Fruit fly (Drosophila melanogaster) whole organism, prepupa: Measurements from ENCODE around the gene vers.

Experiments used
- Blimp-1 ChIP-seq: fragments of 200-800 bp; sonication (Bioruptor generic); optimal IDR thresholded peaks from 3 replicates; lab custom pipeline; 2017; ENCODE audit warnings: missing biosample characterization, missing genetic modification characterization, mild to moderate bottlenecking, moderate library complexity, missing genetic modification reagents
- CG10631 ChIP-seq: fragments of 200-800 bp; sonication (Bioruptor generic); optimal IDR thresholded peaks from 2 replicates; lab custom pipeline; 2016; ENCODE audit warnings: missing biosample characterization, missing genetic modification characterization
- CG10669 ChIP-seq: fragments of 200-800 bp; sonication (Bioruptor generic); optimal IDR thresholded peaks from 3 replicates; lab custom pipeline; 2018; ENCODE audit warnings: missing biosample characterization, mild to moderate bottlenecking, missing genetic modification characterization, moderate library complexity
- CG11294 ChIP-seq: fragments of 200-800 bp; sonication (Bioruptor generic); IDR thresholded peaks from 2 replicates; pipeline ENCODE4 v1.3.6; 2022; ENCODE audit warnings: missing biosample characterization, missing genetic modification characterization
- CG11762 ChIP-seq: fragments of 200-800 bp; sonication (Bioruptor generic); optimal IDR thresholded peaks from 3 replicates; lab custom pipeline; 2016; ENCODE audit warnings: missing biosample characterization, missing genetic modification characterization; ENCODE audit not compliant: insufficient read depth
- CG11902 ChIP-seq: fragments of 200-800 bp; sonication (Bioruptor generic); optimal IDR thresholded peaks from 3 replicates; lab custom pipeline; 2016; ENCODE audit warnings: missing biosample characterization, missing genetic modification characterization
- CG15336 ChIP-seq: fragments of 200-800 bp; sonication (Bioruptor generic); IDR thresholded peaks from 2 replicates; pipeline ENCODE4 v1.3.6; 2022; ENCODE audit warnings: missing biosample characterization, missing genetic modification characterization
- CG1621 ChIP-seq: fragments of 200-800 bp; sonication (Bioruptor generic); optimal IDR thresholded peaks from 3 replicates; lab custom pipeline; 2018; ENCODE audit warnings: missing biosample characterization, mild to moderate bottlenecking, missing genetic modification characterization
- CG16779 ChIP-seq: fragments of 200-800 bp; sonication (Bioruptor generic); optimal IDR thresholded peaks from 3 replicates; lab custom pipeline; 2017; ENCODE audit warnings: missing biosample characterization, mild to moderate bottlenecking, missing genetic modification characterization
- CG3032 ChIP-seq: fragments of 200-800 bp; optimal IDR thresholded peaks from 2 replicates; lab custom pipeline; 2019; ENCODE audit warnings: missing biosample characterization, mild to moderate bottlenecking, missing genetic modification characterization, moderate library complexity
- CG32006 ChIP-seq: fragments of 200-800 bp; sonication (Bioruptor generic); optimal IDR thresholded peaks from 3 replicates; lab custom pipeline; 2017; ENCODE audit warnings: missing biosample characterization, mild to moderate bottlenecking, missing genetic modification characterization
- CG34406 ChIP-seq: fragments of 200-800 bp; sonication (Bioruptor generic); optimal IDR thresholded peaks from 3 replicates; lab custom pipeline; 2016; ENCODE audit warnings: missing biosample characterization, missing genetic modification characterization
- CG3919 ChIP-seq: fragments of 200-800 bp; sonication (Bioruptor generic); optimal IDR thresholded peaks from 3 replicates; lab custom pipeline; 2016; ENCODE audit warnings: missing biosample characterization, missing genetic modification characterization
- CG4318 ChIP-seq: fragments of 200-800 bp; sonication (Bioruptor generic); optimal IDR thresholded peaks from 3 replicates; lab custom pipeline; 2017; ENCODE audit warnings: missing biosample characterization, mild to moderate bottlenecking, missing genetic modification characterization
- CG6163 ChIP-seq: fragments of 200-800 bp; sonication (Bioruptor generic); IDR thresholded peaks from 3 replicates; pipeline ENCODE4 v1.3.6; 2022; ENCODE audit warnings: missing biosample characterization, missing genetic modification characterization
- CG6276 ChIP-seq: fragments of 200-800 bp; sonication (Bioruptor generic); optimal IDR thresholded peaks from 2 replicates; lab custom pipeline; 2017; ENCODE audit warnings: missing biosample characterization, mild to moderate bottlenecking, missing genetic modification characterization
- CG6792 ChIP-seq: fragments of 200-800 bp; sonication (Bioruptor generic); optimal IDR thresholded peaks from 3 replicates; lab custom pipeline; 2016; ENCODE audit warnings: missing biosample characterization, missing genetic modification characterization
- CG6808 ChIP-seq: fragments of 200-800 bp; sonication (Bioruptor generic); optimal IDR thresholded peaks from 3 replicates; lab custom pipeline; 2017; ENCODE audit warnings: missing biosample characterization, missing genetic modification characterization, mild to moderate bottlenecking, moderate library complexity, missing genetic modification reagents
- CG8319 ChIP-seq: fragments of 200-800 bp; sonication (Bioruptor generic); optimal IDR thresholded peaks from 3 replicates; lab custom pipeline; 2016; ENCODE audit warnings: missing biosample characterization, missing genetic modification characterization
- CG9139 ChIP-seq: fragments of 200-800 bp; sonication (Bioruptor generic); optimal IDR thresholded peaks from 3 replicates; lab custom pipeline; 2017; ENCODE audit warnings: missing biosample characterization, mild to moderate bottlenecking, missing genetic modification characterization
- Eip75B ChIP-seq: fragments of 200-800 bp; sonication (Bioruptor generic); optimal IDR thresholded peaks from 3 replicates; lab custom pipeline; 2016; ENCODE audit warnings: missing biosample characterization, missing genetic modification characterization
- Eip78C ChIP-seq: fragments of 200-800 bp; sonication (Bioruptor generic); peaks from one replicate; lab custom pipeline; 2016; ENCODE audit warnings: missing biosample characterization, missing genetic modification characterization
- Eip93F ChIP-seq: fragments of 200-800 bp; sonication (Bioruptor generic); optimal IDR thresholded peaks from 2 replicates; lab custom pipeline; 2016; ENCODE audit warnings: missing biosample characterization, mild to moderate bottlenecking, missing genetic modification characterization
- Ets96B ChIP-seq: fragments of 200-800 bp; optimal IDR thresholded peaks from 2 replicates; lab custom pipeline; 2019; ENCODE audit warnings: missing biosample characterization, mild to moderate bottlenecking, missing genetic modification characterization, moderate library complexity
- Gug ChIP-seq: fragments of 200-800 bp; sonication (Bioruptor generic); IDR thresholded peaks from 2 replicates; pipeline ENCODE4 v1.3.6; 2022; ENCODE audit warnings: missing biosample characterization, missing genetic modification characterization
- Hr38 ChIP-seq: sonication (Bioruptor generic); optimal IDR thresholded peaks from 2 replicates; lab custom pipeline; 2016; ENCODE audit warnings: missing biosample characterization, missing genetic modification characterization
- Hr39 ChIP-seq: fragments of 200-800 bp; sonication (Bioruptor generic); optimal IDR thresholded peaks from 2 replicates; lab custom pipeline; 2016; ENCODE audit warnings: missing biosample characterization, missing genetic modification characterization
- Hr4 ChIP-seq: fragments of 200-800 bp; sonication (Bioruptor generic); optimal IDR thresholded peaks from 3 replicates; lab custom pipeline; 2016; ENCODE audit warnings: missing biosample characterization, missing genetic modification characterization
- Lpt ChIP-seq: fragments of 200-800 bp; sonication (Bioruptor generic); optimal IDR thresholded peaks from 3 replicates; lab custom pipeline; 2016; ENCODE audit warnings: missing biosample characterization, missing genetic modification characterization
- Met ChIP-seq: fragments of 200-800 bp; sonication (Bioruptor generic); optimal IDR thresholded peaks from 3 replicates; lab custom pipeline; 2016; ENCODE audit warnings: missing biosample characterization, missing genetic modification characterization
- OdsH ChIP-seq: fragments of 200-800 bp; sonication (Bioruptor generic); optimal IDR thresholded peaks from 3 replicates; lab custom pipeline; 2016; ENCODE audit warnings: missing biosample characterization, missing genetic modification characterization
- Smox ChIP-seq: fragments of 200-800 bp; sonication (Bioruptor generic); optimal IDR thresholded peaks from 3 replicates; lab custom pipeline; 2016; ENCODE audit warnings: missing biosample characterization, missing genetic modification characterization
- Sox102F ChIP-seq: fragments of 200-800 bp; sonication (Bioruptor generic); optimal IDR thresholded peaks from 2 replicates; lab custom pipeline; 2016; ENCODE audit warnings: missing biosample characterization, mild to moderate bottlenecking, missing genetic modification characterization
- Sox14 ChIP-seq: fragments of 200-800 bp; sonication (Bioruptor generic); optimal IDR thresholded peaks from 3 replicates; lab custom pipeline; 2016; ENCODE audit warnings: missing biosample characterization, missing genetic modification characterization
- Sox15 ChIP-seq: fragments of 200-800 bp; sonication (Bioruptor generic); optimal IDR thresholded peaks from 3 replicates; lab custom pipeline; 2016; ENCODE audit warnings: missing biosample characterization, missing genetic modification characterization
- cyc ChIP-seq: fragments of 200-800 bp; sonication (Bioruptor generic); optimal IDR thresholded peaks from 3 replicates; lab custom pipeline; 2016; ENCODE audit warnings: missing biosample characterization, missing genetic modification characterization
- dsx ChIP-seq: fragments of 200-800 bp; optimal IDR thresholded peaks from 3 replicates; lab custom pipeline; 2019; ENCODE audit warnings: missing biosample characterization, mild to moderate bottlenecking, missing genetic modification characterization, moderate library complexity; ENCODE audit not compliant: poor library complexity, severe bottlenecking
- eg ChIP-seq: fragments of 200-800 bp; sonication (Bioruptor generic); IDR thresholded peaks from 3 replicates; pipeline ENCODE4 v1.3.6; 2022; ENCODE audit warnings: missing biosample characterization, missing genetic modification characterization
- esn ChIP-seq: fragments of 200-800 bp; sonication (Bioruptor generic); optimal IDR thresholded peaks from 2 replicates; lab custom pipeline; 2016; ENCODE audit warnings: missing biosample characterization, mild to moderate bottlenecking, missing genetic modification characterization, moderate library complexity
- fd59A ChIP-seq: fragments of 200-800 bp; sonication (Bioruptor generic); optimal IDR thresholded peaks from 2 replicates; lab custom pipeline; 2017; ENCODE audit warnings: missing biosample characterization, mild to moderate bottlenecking, missing genetic modification characterization, missing genetic modification reagents
- fkh ChIP-seq: fragments of 200-800 bp; sonication (Bioruptor generic); optimal IDR thresholded peaks from 3 replicates; lab custom pipeline; 2017; ENCODE audit warnings: missing biosample characterization, mild to moderate bottlenecking, missing genetic modification characterization, moderate library complexity
- pdm3 ChIP-seq: fragments of 200-800 bp; sonication (Bioruptor generic); optimal IDR thresholded peaks from 3 replicates; lab custom pipeline; 2016; ENCODE audit warnings: missing biosample characterization, missing genetic modification characterization
- salr ChIP-seq, 2 experiments: fragments of 200-800 bp; sonication (Bioruptor generic); optimal IDR thresholded peaks; 3 replicates each; lab custom pipeline; 2016 to 2018; ENCODE audit warnings: missing biosample characterization in 2 of 2, missing genetic modification characterization in 2 of 2, mild to moderate bottlenecking in 1 of 2
- spab ChIP-seq: fragments of 200-800 bp; sonication (Bioruptor generic); optimal IDR thresholded peaks from 2 replicates; lab custom pipeline; 2017; ENCODE audit warnings: missing biosample characterization, mild to moderate bottlenecking, missing genetic modification characterization, missing genetic modification reagents
- ss ChIP-seq, 2 experiments: fragments of 200-800 bp; sonication (Bioruptor generic); optimal IDR thresholded peaks; 2 replicates in 1 of 2; 3 replicates in 1 of 2; lab custom pipeline; 2017 to 2018; ENCODE audit warnings: mild to moderate bottlenecking in 2 of 2, missing biosample characterization in 2 of 2, missing genetic modification characterization in 2 of 2, moderate library complexity in 1 of 2
- svp ChIP-seq: fragments of 200-800 bp; sonication (Bioruptor generic); peaks from one replicate; lab custom pipeline; 2016; ENCODE audit warnings: missing biosample characterization, missing genetic modification characterization
- vri ChIP-seq: fragments of 200-800 bp; sonication (Bioruptor generic); optimal IDR thresholded peaks from 3 replicates; lab custom pipeline; 2016; ENCODE audit warnings: missing biosample characterization, mild to moderate bottlenecking, missing genetic modification characterization

vers gene

dm6 chr3L:12080423-12080822, 35.5 kb upstream of the vers start:
- TF ChIP-seq CG10669, result no peak
- peak; percentile 13 for TF ChIP-seq esn (GFP tag; lab: Kevin White, UChicago)
- peak; percentile 41 for TF ChIP-seq svp (GFP tag; lab: Kevin White, UChicago)
- TF ChIP-seq Eip78C (GFP tag; lab: Kevin White, UChicago), result peak; percentile 31
- no peak for TF ChIP-seq Lpt (GFP tag; lab: Kevin White, UChicago)
- TF ChIP-seq, all 60 proteins: peak for 3

dm6 chr3L:12081679-12082520, 34.0 kb upstream of the vers start, which contains the start of gene Sema5c:
TSS of gene Sema5c (minus strand) at chr3L:12081830.
- TF ChIP-seq fkh (GFP tag; lab: Kevin White, UChicago) (peak; percentile 53), fd59A (GFP tag; lab: Kevin White, UChicago) (peak; percentile 28), CG11762 (no peak), CG6276 (GFP tag; lab: Kevin White, UChicago) (peak; percentile 77), svp (GFP tag; lab: Kevin White, UChicago) (peak; percentile 89), Eip93F (GFP tag; lab: Kevin White, UChicago) (no peak), CG34406 (GFP tag; lab: Kevin White, UChicago) (peak; percentile 76), CG3032 (tag; lab: Kevin White, UChicago) (peak; percentile 75), CG9139 (GFP tag; lab: Kevin White, UChicago) (peak; percentile 64), OdsH (GFP tag; lab: Kevin White, UChicago) (peak; percentile 53), Sox15 (GFP tag; lab: Kevin White, UChicago) (peak; percentile 31), CG1621 (tag; lab: Kevin White, UChicago) (peak; percentile 53), CG11294 (GFP tag; lab: Robert Waterston, UW) (no peak; the same call in 1 of the 2 replicates), Hr38 (GFP tag; lab: Kevin White, UChicago) (no peak), cyc (GFP tag; lab: Kevin White, UChicago) (peak; percentile 1), CG3919 (peak; percentile 64), Eip78C (GFP tag; lab: Kevin White, UChicago) (peak; percentile 80), Ets96B (peak; percentile 46), Hr4 (GFP tag; lab: Kevin White, UChicago) (peak; percentile 48), Eip75B (GFP tag; lab: Kevin White, UChicago) (peak; percentile 25), Sox14 (GFP tag; lab: Kevin White, UChicago) (no peak), CG32006 (GFP tag; lab: Kevin White, UChicago) (peak; percentile 86), pdm3 (peak; percentile 42), salr (GFP tag; optimal IDR thresholded peaks at IDR 0.05; lab: Kevin White, UChicago) (peak; percentile 48 to 91), Hr39 (GFP tag; lab: Kevin White, UChicago) (peak; percentile 48), CG6163 (GFP tag; lab: Robert Waterston, UW) (peak; percentile 84), CG8319 (GFP tag; lab: Kevin White, UChicago) (peak; percentile 13), spab (GFP tag; lab: Kevin White, UChicago) (peak; percentile 56), CG10631 (GFP tag; lab: Kevin White, UChicago) (peak; percentile 81), Smox (GFP tag; lab: Kevin White, UChicago) (peak; percentile 24), CG10669 (peak; percentile 45), CG16779 (tag; lab: Kevin White, UChicago) (peak; percentile 68), eg (GFP tag; lab: Robert Waterston, UW) (peak; percentile 72), dsx (GFP tag; lab: Kevin White, UChicago) (peak; percentile 61), Lpt (GFP tag; lab: Kevin White, UChicago) (peak; percentile 67), CG11902 (GFP tag; lab: Kevin White, UChicago) (peak; percentile 46), CG15336 (peak; percentile 52; the same call in 1 of the 2 replicates), vri (peak; percentile 74), Sox102F (GFP tag; lab: Kevin White, UChicago) (peak; percentile 45), CG4318 (GFP tag; lab: Kevin White, UChicago) (peak; percentile 77), Met (GFP tag; lab: Kevin White, UChicago) (peak; percentile 54), Gug (peak; percentile 50), Blimp-1 (GFP tag; lab: Kevin White, UChicago) (peak; percentile 56), CG6808 (GFP tag; lab: Kevin White, UChicago) (peak; percentile 37), CG6792 (peak; percentile 56), ss (GFP tag; optimal IDR thresholded peaks at IDR 0.05; lab: Kevin White, UChicago) (peak; percentile 58 to 59)
